Worm (Caenorhabditis elegans): ENCODE measurements around the gene C44B11.6.

DNA sequence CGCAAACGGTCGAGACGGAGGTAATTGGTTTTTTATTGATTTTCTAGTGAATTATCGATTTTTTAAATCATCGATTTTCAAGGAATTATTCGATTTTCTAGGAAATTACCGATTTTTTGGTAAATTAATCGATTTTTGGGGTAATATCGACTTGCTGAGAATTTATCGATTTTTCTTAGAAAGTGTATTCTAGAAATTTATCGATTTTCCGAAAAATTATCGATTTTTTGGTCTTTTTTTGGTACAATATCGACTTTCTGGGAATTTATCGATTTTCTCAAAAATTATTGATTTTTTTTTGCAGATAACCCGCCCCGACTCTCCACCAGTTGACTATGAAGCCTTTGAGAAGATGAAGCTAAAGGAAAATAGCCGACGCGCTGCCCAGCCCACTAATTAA, 17.6 kb downstream of the C44B11.6 start:
- TF ChIP-seq fkh-10 (GFP tag; optimal IDR thresholded peaks at IDR 0.05) (no peak), odd-2 (tag; optimal IDR thresholded peaks at IDR 0.05) (no peak)

Measured in whole organism, late embryonic.